Worm (Caenorhabditis elegans): ENCODE results near the gene C53A5.13.

DNA sequence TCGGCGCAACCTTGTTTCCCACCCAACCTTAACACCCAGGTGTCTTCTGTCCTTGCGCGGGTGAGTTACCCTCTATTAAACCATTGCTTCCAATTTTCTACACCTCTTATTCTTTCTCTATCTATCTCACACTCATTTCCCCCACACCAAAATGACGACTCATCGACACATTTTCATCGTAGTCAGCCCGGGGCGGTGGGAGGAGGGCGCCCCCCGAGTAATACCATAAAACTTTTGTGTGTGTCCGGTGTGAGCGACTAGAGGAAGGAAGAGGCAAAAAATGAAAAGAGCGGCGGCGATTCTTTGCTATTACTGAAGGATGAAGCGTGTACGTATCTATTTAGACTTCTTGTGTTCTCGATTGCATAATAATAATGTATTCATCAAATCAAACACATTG is 41.9 kb upstream of the C53A5.13 start:
- TF ChIP-seq elt-1 (tag; optimal IDR thresholded peaks at IDR 0.05; ENCODE audit: borderline replicate concordance, insufficient read depth) (no peak), nhr-76 (tag; optimal IDR thresholded peaks at IDR 0.05) (no peak), nhr-28 (tag; optimal IDR thresholded peaks at IDR 0.05) (no peak), nhr-12 (tag; optimal IDR thresholded peaks at IDR 0.05) (no peak), mab-5 (tag; optimal IDR thresholded peaks at IDR 0.05) (no peak), elt-3 (tag; optimal IDR thresholded peaks at IDR 0.05) (no peak), lsy-2 (tag; optimal IDR thresholded peaks at IDR 0.05) (no peak), ceh-43 (GFP tag; optimal IDR thresholded peaks at IDR 0.05) (no peak), mep-1 (tag; optimal IDR thresholded peaks at IDR 0.05) (no peak), snpc-4 (tag; optimal IDR thresholded peaks at IDR 0.05) (no peak)
